Worm (Caenorhabditis elegans): Measurements from ENCODE around the gene C01G12.16.

ce11 chrIII:4119736-4120135 is 41.3 kb upstream of the C01G12.16 start:
- TF ChIP-seq nhr-12 (tag; optimal IDR thresholded peaks at IDR 0.05) (no peak), ceh-83 (GFP tag; optimal IDR thresholded peaks at IDR 0.05) (no peak), bed-3 (GFP tag; optimal IDR thresholded peaks at IDR 0.05) (no peak), elt-1 (tag; optimal IDR thresholded peaks at IDR 0.05; ENCODE audit: borderline replicate concordance, insufficient read depth) (no peak), nhr-237 (tag; optimal IDR thresholded peaks at IDR 0.05) (no peak), unc-62 (GFP tag; optimal IDR thresholded peaks at IDR 0.05) (no peak), ztf-11 (tag; optimal IDR thresholded peaks at IDR 0.05) (no peak), hlh-1 (tag; optimal IDR thresholded peaks at IDR 0.05) (no peak), unc-120 (tag; optimal IDR thresholded peaks at IDR 0.05; ENCODE audit: poor library complexity, severe bottlenecking) (no peak), elt-3 (tag; optimal IDR thresholded peaks at IDR 0.05) (no peak), pha-4 (tag; optimal IDR thresholded peaks at IDR 0.05) (no peak), unc-39 (tag; optimal IDR thresholded peaks at IDR 0.05) (no peak)

All from whole organism, mixed stage, embryonic.